Worm (Caenorhabditis elegans): Measurements from ENCODE around the gene EEED8.14.

Gene EEED8.14

ce11 chrII:5414040-5414439 is at the start of gene EEED8.14, which contains the start of gene EEED8.3:
TSS of gene EEED8.14 (minus strand) at chrII:5414052.
TSS of gene EEED8.3 (plus strand) at chrII:5414276.
- TF ChIP-seq unc-62 (GFP tag; optimal IDR thresholded peaks at IDR 0.05), result no peak

- no peak for TF ChIP-seq unc-62 (GFP tag; optimal IDR thresholded peaks at IDR 0.05)
Measured at ce11 chrII:5460911-5461310, 47.1 kb upstream of the EEED8.14 start.

- no peak for TF ChIP-seq unc-62 (GFP tag; optimal IDR thresholded peaks at IDR 0.05)
Measured at ce11 chrII:5459534-5459933, 45.7 kb upstream of the EEED8.14 start.

- TF ChIP-seq unc-62 (GFP tag; optimal IDR thresholded peaks at IDR 0.05), result no peak
Measured at ce11 chrII:5458683-5459410, 45.0 kb upstream of the EEED8.14 start.

ce11 chrII:5455650-5456355 is 42.0 kb upstream of the EEED8.14 start, which contains the start of gene daz-1:
TSS of gene daz-1 (plus strand) at chrII:5456305.
- TF ChIP-seq unc-62 (GFP tag; optimal IDR thresholded peaks at IDR 0.05), result no peak

ce11 chrII:5453547-5453946 is 39.7 kb upstream of the EEED8.14 start, which contains the start of gene dhs-5:
TSS of gene dhs-5 (plus strand) at chrII:5453847.
- no peak for TF ChIP-seq unc-62 (GFP tag; optimal IDR thresholded peaks at IDR 0.05)

ce11 chrII:5451278-5451677 is 37.4 kb upstream of the EEED8.14 start:
- no peak for TF ChIP-seq unc-62 (GFP tag; optimal IDR thresholded peaks at IDR 0.05)

- TF ChIP-seq unc-62 (GFP tag; optimal IDR thresholded peaks at IDR 0.05), result no peak
Measured at ce11 chrII:5449620-5450019, 35.8 kb upstream of the EEED8.14 start.

ce11 chrII:5449219-5449618 is 35.4 kb upstream of the EEED8.14 start:
- TF ChIP-seq unc-62 (GFP tag; optimal IDR thresholded peaks at IDR 0.05), result no peak

ce11 chrII:5447381-5447780 is 33.5 kb upstream of the EEED8.14 start, which contains the start of gene cex-1:
TSS of gene cex-1 (plus strand) at chrII:5447681.
- no peak for TF ChIP-seq unc-62 (GFP tag; optimal IDR thresholded peaks at IDR 0.05)

ce11 chrII:5446506-5446905 is 32.7 kb upstream of the EEED8.14 start, which contains the start of gene nmr-1:
TSS of gene nmr-1 (minus strand) at chrII:5446606.
- TF ChIP-seq unc-62 (GFP tag; optimal IDR thresholded peaks at IDR 0.05), result no peak

ce11 chrII:5437586-5437985 is 23.7 kb upstream of the EEED8.14 start, which contains the start of gene F07F6.1:
TSS of gene F07F6.1 (plus strand) at chrII:5437886.
- TF ChIP-seq unc-62 (GFP tag; optimal IDR thresholded peaks at IDR 0.05), result no peak

- no peak for TF ChIP-seq unc-62 (GFP tag; optimal IDR thresholded peaks at IDR 0.05)
Measured at ce11 chrII:5436833-5437232, 23.0 kb upstream of the EEED8.14 start, which contains the start of gene dct-5. TSS of gene dct-5 (minus strand) at chrII:5436933.

- no peak for TF ChIP-seq unc-62 (GFP tag; optimal IDR thresholded peaks at IDR 0.05)
Measured at ce11 chrII:5433069-5433468, 19.2 kb upstream of the EEED8.14 start, which contains the start of gene srx-114. TSS of gene srx-114 (minus strand) at chrII:5433169.

ce11 chrII:5429522-5430257 is 15.8 kb upstream of the EEED8.14 start, which contains the start of the genes F07F6.4 and F07F6.2:
TSS of gene F07F6.4 (minus strand) at chrII:5429572.
TSS of gene F07F6.2 (plus strand) at chrII:5430207.
- TF ChIP-seq unc-62 (GFP tag; optimal IDR thresholded peaks at IDR 0.05), result no peak

- no peak for TF ChIP-seq unc-62 (GFP tag; optimal IDR thresholded peaks at IDR 0.05)
Measured at ce11 chrII:5426470-5426869, 12.6 kb upstream of the EEED8.14 start.
